Worm (Caenorhabditis elegans) whole organism, late embryonic: ENCODE data around the gene pxd-1.

Source experiments
- C08G9.2 ChIP-seq: sonication (generic microtip); optimal IDR thresholded peaks from 2 replicates; lab custom pipeline; 2016; ENCODE audit warnings: mild to moderate bottlenecking, missing genetic modification characterization, moderate library complexity, missing compliant biosample characterization
- C38D4.7 ChIP-seq: fragments of 200-800 bp; sonication (Bioruptor generic); optimal IDR thresholded peaks from 2 replicates; lab custom pipeline; 2018; ENCODE audit warnings: mild to moderate bottlenecking, missing genetic modification characterization, moderate library complexity, missing compliant biosample characterization
- T23F11.4 ChIP-seq: fragments of 200-800 bp; sonication (Bioruptor generic); optimal IDR thresholded peaks from 2 replicates; lab custom pipeline; 2018; ENCODE audit warnings: mild to moderate bottlenecking, missing genetic modification characterization, missing compliant biosample characterization
- Y22D7AL.16 ChIP-seq: sonication (generic microtip); optimal IDR thresholded peaks from 2 replicates; lab custom pipeline; 2016; ENCODE audit warnings: missing genetic modification characterization, missing compliant biosample characterization
- ama-1 ChIP-seq: fragments of 150-350 bp; optimal IDR thresholded peaks from 2 replicates; lab custom pipeline; 2014
- ceh-19 ChIP-seq: fragments of 200-800 bp; sonication (Bioruptor generic); optimal IDR thresholded peaks from 2 replicates; lab custom pipeline; 2018; ENCODE audit warnings: mild to moderate bottlenecking, missing genetic modification characterization, missing compliant biosample characterization
- ceh-22 ChIP-seq: sonication (generic microtip); optimal IDR thresholded peaks from 2 replicates; lab custom pipeline; 2017; ENCODE audit warnings: missing biosample characterization, missing genetic modification characterization
- ceh-30 ChIP-seq: fragments of 150-350 bp; optimal IDR thresholded peaks from 2 replicates; lab custom pipeline; 2014; ENCODE audit warnings: missing biosample characterization, missing genetic modification characterization
- ceh-31 ChIP-seq: sonication (generic microtip); optimal IDR thresholded peaks from 2 replicates; lab custom pipeline; 2016; ENCODE audit warnings: missing genetic modification characterization, missing compliant biosample characterization
- ceh-48 ChIP-seq: sonication (generic microtip); optimal IDR thresholded peaks from 2 replicates; lab custom pipeline; 2016; ENCODE audit warnings: missing genetic modification characterization, inconsistent platforms, missing compliant biosample characterization
- dve-1 ChIP-seq: sonication (generic microtip); optimal IDR thresholded peaks from 2 replicates; lab custom pipeline; 2017; ENCODE audit warnings: antibody characterized with exemption, mild to moderate bottlenecking, missing genetic modification characterization, missing compliant biosample characterization
- ets-4 ChIP-seq: sonication (generic microtip); optimal IDR thresholded peaks from 2 replicates; lab custom pipeline; 2016; ENCODE audit warnings: missing genetic modification characterization, missing compliant biosample characterization
- gmeb-2 ChIP-seq: sonication (generic microtip); optimal IDR thresholded peaks from 2 replicates; lab custom pipeline; 2016; ENCODE audit warnings: missing genetic modification characterization, inconsistent platforms, missing compliant biosample characterization
- hlh-13 ChIP-seq: fragments of 200-800 bp; sonication (Bioruptor generic); optimal IDR thresholded peaks from 2 replicates; lab custom pipeline; 2018; ENCODE audit warnings: mild to moderate bottlenecking, missing genetic modification characterization, missing compliant biosample characterization
- hlh-15 ChIP-seq: sonication (generic microtip); optimal IDR thresholded peaks from 2 replicates; lab custom pipeline; 2016; ENCODE audit warnings: missing genetic modification characterization, missing compliant biosample characterization
- hlh-8 ChIP-seq: sonication (generic microtip); optimal IDR thresholded peaks from 2 replicates; lab custom pipeline; 2016; ENCODE audit warnings: missing genotype, missing genetic modification characterization, missing compliant biosample characterization
- mec-3 ChIP-seq: sonication (generic microtip); optimal IDR thresholded peaks from 2 replicates; lab custom pipeline; 2016; ENCODE audit warnings: borderline replicate concordance, missing genetic modification characterization, missing compliant biosample characterization
- nfya-1 ChIP-seq: sonication (generic microtip); optimal IDR thresholded peaks from 2 replicates; lab custom pipeline; 2017; ENCODE audit warnings: missing genetic modification characterization, mild to moderate bottlenecking, missing compliant biosample characterization, antibody characterized with exemption, moderate library complexity
- nhr-232 ChIP-seq: sonication (generic microtip); optimal IDR thresholded peaks from 2 replicates; lab custom pipeline; 2016; ENCODE audit warnings: missing genetic modification characterization, missing compliant biosample characterization
- odd-2 ChIP-seq: sonication (generic microtip); optimal IDR thresholded peaks from 2 replicates; lab custom pipeline; 2017; ENCODE audit warnings: antibody characterized with exemption, mild to moderate bottlenecking, missing genetic modification characterization, missing compliant biosample characterization
- pag-3 ChIP-seq: sonication (generic microtip); optimal IDR thresholded peaks from 2 replicates; lab custom pipeline; 2016; ENCODE audit warnings: missing compliant biosample characterization, missing genetic modification characterization, borderline replicate concordance
- pha-2 ChIP-seq: sonication (generic microtip); optimal IDR thresholded peaks from 2 replicates; lab custom pipeline; 2017; ENCODE audit warnings: mild to moderate bottlenecking, missing genetic modification characterization, missing compliant biosample characterization
- pros-1 ChIP-seq: fragments of 150-350 bp; optimal IDR thresholded peaks from 2 replicates; lab custom pipeline; 2014; ENCODE audit warnings: missing biosample characterization, missing genetic modification reagents, missing genetic modification characterization
- sox-2 ChIP-seq: fragments of 200-800 bp; sonication (Bioruptor generic); IDR thresholded peaks from 2 replicates; pipeline ENCODE4 v1.3.6; 2022; ENCODE audit warnings: missing genetic modification reagents, missing genetic modification characterization, missing compliant biosample characterization
- sox-4 ChIP-seq: sonication (generic microtip); optimal IDR thresholded peaks from 2 replicates; lab custom pipeline; 2017; ENCODE audit warnings: mild to moderate bottlenecking, missing genetic modification characterization, inconsistent platforms, missing compliant biosample characterization
- tbx-7 ChIP-seq: sonication (generic microtip); optimal IDR thresholded peaks from 2 replicates; lab custom pipeline; 2016; ENCODE audit warnings: missing genotype, missing genetic modification characterization, missing compliant biosample characterization
- ttx-3 ChIP-seq: sonication (generic microtip); optimal IDR thresholded peaks from 2 replicates; lab custom pipeline; 2016; ENCODE audit warnings: missing genetic modification reagents, missing genetic modification characterization, missing compliant biosample characterization
- unc-42 ChIP-seq: sonication (generic microtip); optimal IDR thresholded peaks from 2 replicates; lab custom pipeline; 2016; ENCODE audit warnings: missing genotype, missing genetic modification characterization, missing compliant biosample characterization
- unc-55 ChIP-seq: sonication (generic microtip); optimal IDR thresholded peaks from 2 replicates; lab custom pipeline; 2017; ENCODE audit warnings: missing biosample characterization, missing genetic modification reagents, missing genetic modification characterization
- zip-5 ChIP-seq: sonication (generic microtip); optimal IDR thresholded peaks from 2 replicates; lab custom pipeline; 2016; ENCODE audit warnings: missing genetic modification characterization, missing compliant biosample characterization
- ztf-16 ChIP-seq: sonication (generic microtip); optimal IDR thresholded peaks from 2 replicates; lab custom pipeline; 2017; ENCODE audit warnings: missing genetic modification characterization, missing compliant biosample characterization

The pxd-1 gene

ce11 chrIII:3969133-3969532, 36.8 kb upstream of the pxd-1 start:
- TF ChIP-seq pag-3 (tag; lab: Kevin White, UChicago): no peak
- TF ChIP-seq tbx-7 (tag; lab: Kevin White, UChicago): no peak
- no peak for TF ChIP-seq sox-4 (tag; lab: Kevin White, UChicago)
- no peak for TF ChIP-seq unc-42
- no peak for TF ChIP-seq unc-55
- TF ChIP-seq pros-1 (tag; lab: Kevin White, UChicago): no peak
- TF ChIP-seq sox-2 (GFP tag; lab: Robert Waterston, UW): no peak
- TF ChIP-seq Y22D7AL.16 (tag; lab: Kevin White, UChicago): no peak
- TF ChIP-seq odd-2 (tag; lab: Kevin White, UChicago): no peak
- no peak for TF ChIP-seq ceh-22 (tag; lab: Kevin White, UChicago)
- no peak for TF ChIP-seq T23F11.4 (GFP tag; lab: Kevin White, UChicago)
- no peak for TF ChIP-seq zip-5
- no peak for TF ChIP-seq C38D4.7 (GFP tag; lab: Kevin White, UChicago)
- no peak for TF ChIP-seq pha-2 (tag; lab: Kevin White, UChicago)
- TF ChIP-seq ceh-19 (GFP tag; lab: Kevin White, UChicago): no peak
- TF ChIP-seq hlh-15 (tag; lab: Kevin White, UChicago): no peak
- TF ChIP-seq ets-4 (tag; lab: Kevin White, UChicago): no peak
- TF ChIP-seq hlh-13: no peak
- no peak for TF ChIP-seq mec-3 (tag; lab: Kevin White, UChicago)
- TF ChIP-seq ztf-16 (tag; lab: Kevin White, UChicago): no peak
- TF ChIP-seq, all 69 proteins: peak for 0

ce11 chrIII:3970395-3970794, 35.5 kb upstream of the pxd-1 start:
- TF ChIP-seq unc-42 (peak; percentile 89), ceh-48 (tag; lab: Kevin White, UChicago) (no peak), ama-1 (lab: Kevin White, UChicago) (no peak), mec-3 (tag; lab: Kevin White, UChicago) (no peak), ceh-31 (tag; lab: Kevin White, UChicago) (no peak), ttx-3 (tag; lab: Kevin White, UChicago) (no peak), nhr-232 (tag; lab: Kevin White, UChicago) (no peak)

- no peak for TF ChIP-seq ceh-30 (tag; lab: Kevin White, UChicago)
- TF ChIP-seq pha-2 (tag; lab: Kevin White, UChicago): no peak
These were observed 33.3 kb upstream of the pxd-1 start, which contains the start of gene R10E9.4 for ce11 chrIII:3972687-3973086. Gene R10E9.4, minus strand, starts transcription at chrIII:3972787.

- TF ChIP-seq hlh-8 (tag; lab: Kevin White, UChicago) (no peak), nfya-1 (tag; lab: Kevin White, UChicago) (peak; percentile 79), pros-1 (tag; lab: Kevin White, UChicago) (no peak)
These were observed 31.4 kb upstream of the pxd-1 start for ce11 chrIII:3974503-3974902.

ce11 chrIII:3975008-3975407, 30.9 kb upstream of the pxd-1 start:
- TF ChIP-seq dve-1: no peak

ce11 chrIII:3976291-3976690, 29.7 kb upstream of the pxd-1 start, which contains the start of gene msi-1:
Gene msi-1, minus strand, starts transcription at chrIII:3976391.
- TF ChIP-seq nfya-1 (tag; lab: Kevin White, UChicago): no peak
- TF ChIP-seq C08G9.2: no peak
- TF ChIP-seq gmeb-2 (tag; lab: Kevin White, UChicago): no peak
